Fruit fly (Drosophila melanogaster) whole organism, embryonic: ENCODE data around the gene Nepl12.

Experiments used
- B-H2 ChIP-seq: fragments of 200-800 bp; sonication (Bioruptor generic); optimal IDR thresholded peaks from 2 replicates; lab custom pipeline; 2018; ENCODE audit warnings: missing biosample characterization, mild to moderate bottlenecking, missing genetic modification characterization
- CG12155 ChIP-seq: fragments of 200-800 bp; sonication (Bioruptor generic); optimal IDR thresholded peaks from 3 replicates; lab custom pipeline; 2016; ENCODE audit warnings: missing biosample characterization, missing genetic modification characterization
- CG13775 ChIP-seq: fragments of 200-800 bp; sonication (Bioruptor generic); optimal IDR thresholded peaks from 3 replicates; lab custom pipeline; 2017; ENCODE audit warnings: missing biosample characterization, mild to moderate bottlenecking, missing genetic modification characterization
- CG1602 ChIP-seq: fragments of 200-800 bp; sonication (Bioruptor generic); optimal IDR thresholded peaks from 3 replicates; lab custom pipeline; 2016; ENCODE audit warnings: missing biosample characterization, missing genetic modification characterization
- CG17912 ChIP-seq: fragments of 200-800 bp; sonication (Bioruptor generic); optimal IDR thresholded peaks from 2 replicates; lab custom pipeline; 2018; ENCODE audit warnings: missing biosample characterization, mild to moderate bottlenecking, missing genetic modification characterization
- CG18262 ChIP-seq: fragments of 200-800 bp; optimal IDR thresholded peaks from 3 replicates; lab custom pipeline; 2019; ENCODE audit warnings: missing biosample characterization, mild to moderate bottlenecking, missing genetic modification characterization, moderate library complexity
- CG18619 ChIP-seq: fragments of 200-800 bp; sonication (Bioruptor generic); optimal IDR thresholded peaks from 3 replicates; lab custom pipeline; 2017; ENCODE audit warnings: missing biosample characterization, mild to moderate bottlenecking, missing genetic modification characterization
- CG18764 ChIP-seq: fragments of 200-800 bp; sonication (Bioruptor generic); optimal IDR thresholded peaks from 3 replicates; lab custom pipeline; 2016; ENCODE audit warnings: missing biosample characterization, missing genetic modification characterization
- CG2712 ChIP-seq: fragments of 200-800 bp; optimal IDR thresholded peaks from 3 replicates; lab custom pipeline; 2019; ENCODE audit warnings: missing biosample characterization, mild to moderate bottlenecking, missing genetic modification characterization, moderate library complexity
- CG31365 ChIP-seq: fragments of 200-800 bp; sonication (Bioruptor generic); optimal IDR thresholded peaks from 2 replicates; lab custom pipeline; 2018; ENCODE audit warnings: missing biosample characterization, mild to moderate bottlenecking, missing genetic modification characterization
- CG34376 ChIP-seq: fragments of 200-800 bp; sonication (Bioruptor generic); optimal IDR thresholded peaks from 2 replicates; lab custom pipeline; 2018; ENCODE audit warnings: missing biosample characterization, mild to moderate bottlenecking, missing genetic modification characterization
- CG4424 ChIP-seq: fragments of 200-800 bp; sonication (Bioruptor generic); optimal IDR thresholded peaks from 3 replicates; lab custom pipeline; 2016; ENCODE audit warnings: missing biosample characterization, missing genetic modification characterization
- CG7357 ChIP-seq: fragments of 200-800 bp; sonication (Bioruptor generic); IDR thresholded peaks from 3 replicates; pipeline ENCODE4 v1.3.6; 2022; ENCODE audit warnings: missing biosample characterization, missing genetic modification characterization
- CG9727 ChIP-seq: fragments of 200-800 bp; sonication (Bioruptor generic); optimal IDR thresholded peaks from 3 replicates; lab custom pipeline; 2017; ENCODE audit warnings: missing biosample characterization, mild to moderate bottlenecking, missing genetic modification characterization
- Camta ChIP-seq: fragments of 200-800 bp; sonication (Bioruptor generic); optimal IDR thresholded peaks from 2 replicates; lab custom pipeline; 2016; ENCODE audit warnings: missing biosample characterization, missing genetic modification characterization
- D19A ChIP-seq: fragments of 200-800 bp; optimal IDR thresholded peaks from 3 replicates; lab custom pipeline; 2019; ENCODE audit warnings: missing biosample characterization, mild to moderate bottlenecking, missing genetic modification characterization, moderate library complexity
- Deaf1 ChIP-seq: fragments of 200-800 bp; optimal IDR thresholded peaks from 3 replicates; lab custom pipeline; 2019; ENCODE audit warnings: missing biosample characterization, mild to moderate bottlenecking, missing genetic modification characterization, moderate library complexity
- Ets65A ChIP-seq: fragments of 200-800 bp; sonication (Bioruptor generic); peaks from one replicate; lab custom pipeline; 2016; ENCODE audit warnings: missing biosample characterization, missing genetic modification characterization
- H15 ChIP-seq: fragments of 200-800 bp; sonication (Bioruptor generic); IDR thresholded peaks from 3 replicates; pipeline ENCODE4 v1.3.6; 2022; ENCODE audit warnings: missing biosample characterization, missing genetic modification characterization
- HHEX ChIP-seq: fragments of 200-800 bp; sonication (Bioruptor generic); optimal IDR thresholded peaks from 3 replicates; lab custom pipeline; 2017; ENCODE audit warnings: missing biosample characterization, mild to moderate bottlenecking, missing genetic modification characterization, missing genetic modification reagents
- HmgZ ChIP-seq: fragments of 200-800 bp; sonication (Bioruptor generic); optimal IDR thresholded peaks from 2 replicates; lab custom pipeline; 2018; ENCODE audit warnings: missing biosample characterization, mild to moderate bottlenecking, missing genetic modification characterization
- Hmx ChIP-seq: fragments of 200-800 bp; sonication (Bioruptor generic); optimal IDR thresholded peaks from 2 replicates; lab custom pipeline; 2016; ENCODE audit warnings: missing biosample characterization, missing genetic modification characterization
- Lpt ChIP-seq: fragments of >200 bp; optimal IDR thresholded peaks from 2 replicates; lab custom pipeline; 2018; ENCODE audit warnings: missing biosample characterization, missing genetic modification characterization
- NK7.1 ChIP-seq: fragments of 200-800 bp; sonication (Bioruptor generic); optimal IDR thresholded peaks from 3 replicates; lab custom pipeline; 2016; ENCODE audit warnings: missing biosample characterization, missing genetic modification characterization
- Neu2 ChIP-seq: fragments of 200-800 bp; sonication (Bioruptor generic); optimal IDR thresholded peaks from 3 replicates; lab custom pipeline; 2016; ENCODE audit warnings: missing biosample characterization, missing genetic modification characterization, borderline replicate concordance
- Rfx ChIP-seq: fragments of 200-800 bp; sonication (Bioruptor generic); IDR thresholded peaks from 2 replicates; pipeline ENCODE4 v1.3.6; 2022; ENCODE audit warnings: missing biosample characterization, missing genetic modification characterization
- Six4 ChIP-seq: fragments of 200-800 bp; sonication (Bioruptor generic); optimal IDR thresholded peaks from 2 replicates; lab custom pipeline; 2016; ENCODE audit warnings: missing biosample characterization, missing genetic modification characterization
- Ssrp ChIP-seq: fragments of 200-800 bp; sonication (Bioruptor generic); optimal IDR thresholded peaks from 2 replicates; lab custom pipeline; 2018; ENCODE audit warnings: missing biosample characterization, mild to moderate bottlenecking, missing genetic modification characterization, moderate library complexity
- br ChIP-seq: fragments of >200 bp; optimal IDR thresholded peaks from 2 replicates; lab custom pipeline; 2017
- chn ChIP-seq: fragments of 200-800 bp; sonication (Bioruptor generic); optimal IDR thresholded peaks from 2 replicates; lab custom pipeline; 2016; ENCODE audit warnings: missing biosample characterization, missing genetic modification characterization
- corto ChIP-seq: fragments of 200-800 bp; sonication (Bioruptor generic); optimal IDR thresholded peaks from 2 replicates; lab custom pipeline; 2016; ENCODE audit warnings: missing biosample characterization, mild to moderate bottlenecking, missing genetic modification characterization, moderate library complexity
- danr ChIP-seq: fragments of 200-800 bp; sonication (Bioruptor generic); IDR thresholded peaks from 2 replicates; pipeline ENCODE4 v1.3.6; 2022; ENCODE audit warnings: missing biosample characterization, missing genetic modification characterization
- eve ChIP-seq, 2 experiments: fragments of >200 bp; optimal IDR thresholded peaks; 2 replicates each; lab custom pipeline; 2017; ENCODE audit warnings: missing biosample characterization in 2 of 2, missing genetic modification characterization in 2 of 2
- insv ChIP-seq, 2 experiments: fragments of 200-800 bp; sonication (Bioruptor generic); optimal IDR thresholded peaks; 3 replicates each; lab custom pipeline; 2016 to 2018; ENCODE audit warnings: missing biosample characterization in 2 of 2, missing genetic modification characterization in 2 of 2
- oc ChIP-seq: fragments of 200-800 bp; sonication (Bioruptor generic); optimal IDR thresholded peaks from 2 replicates; lab custom pipeline; 2018; ENCODE audit warnings: missing biosample characterization, mild to moderate bottlenecking, missing genetic modification characterization, moderate library complexity
- onecut ChIP-seq: fragments of 200-800 bp; sonication (Bioruptor generic); IDR thresholded peaks from 2 replicates; pipeline ENCODE4 v1.3.6; 2022; ENCODE audit warnings: missing biosample characterization, missing genetic modification characterization
- pum ChIP-seq: fragments of 200-800 bp; sonication (Bioruptor generic); optimal IDR thresholded peaks from 2 replicates; lab custom pipeline; 2016; ENCODE audit warnings: missing biosample characterization, missing genetic modification characterization
- ranshi ChIP-seq: fragments of 200-800 bp; sonication (Bioruptor generic); IDR thresholded peaks from 2 replicates; pipeline ENCODE4 v1.3.6; 2022; ENCODE audit warnings: missing biosample characterization, missing genetic modification characterization
- run ChIP-seq: fragments of 200-800 bp; sonication (Bioruptor generic); optimal IDR thresholded peaks from 3 replicates; lab custom pipeline; 2018; ENCODE audit warnings: missing biosample characterization, mild to moderate bottlenecking, missing genetic modification characterization
- sc ChIP-seq, 3 experiments: fragments of >200 bp in 2 of 3; fragments of 200-800 bp in 1 of 3; sonication (Bioruptor generic) in 1 of 3; optimal IDR thresholded peaks; 2 replicates in 2 of 3; 3 replicates in 1 of 3; lab custom pipeline; 2017; ENCODE audit warnings: mild to moderate bottlenecking in 1 of 3, missing biosample characterization in 1 of 3, missing genetic modification characterization in 1 of 3, missing genetic modification reagents in 1 of 3
- sens-2 ChIP-seq: fragments of 200-800 bp; sonication (Bioruptor generic); IDR thresholded peaks from 2 replicates; pipeline ENCODE4 v1.3.6; 2022; ENCODE audit warnings: missing biosample characterization, missing genetic modification characterization
- seq ChIP-seq: fragments of 200-800 bp; sonication (Bioruptor generic); IDR thresholded peaks from 2 replicates; pipeline ENCODE4 v1.3.6; 2022; ENCODE audit warnings: missing biosample characterization, missing genetic modification characterization
- shn ChIP-seq: fragments of 200-800 bp; sonication (Bioruptor generic); optimal IDR thresholded peaks from 3 replicates; lab custom pipeline; 2016; ENCODE audit warnings: missing biosample characterization, missing genetic modification characterization
- sna ChIP-seq: fragments of 200-800 bp; sonication (Bioruptor generic); IDR thresholded peaks from 2 replicates; pipeline ENCODE4 v1.3.6; 2022; ENCODE audit warnings: missing biosample characterization, missing genetic modification characterization; ENCODE audit not compliant: partially characterized antibody
- stc ChIP-seq: fragments of 200-800 bp; sonication (Bioruptor generic); IDR thresholded peaks from 2 replicates; pipeline ENCODE4 v1.3.6; 2022; ENCODE audit warnings: missing biosample characterization, missing genetic modification characterization
- tap ChIP-seq: fragments of 200-800 bp; optimal IDR thresholded peaks from 3 replicates; lab custom pipeline; 2019; ENCODE audit warnings: missing biosample characterization, mild to moderate bottlenecking, missing genetic modification characterization, moderate library complexity
- trem ChIP-seq: fragments of 200-800 bp; optimal IDR thresholded peaks from 3 replicates; lab custom pipeline; 2019; ENCODE audit warnings: missing biosample characterization, mild to moderate bottlenecking, missing genetic modification characterization, moderate library complexity
- tx ChIP-seq: fragments of 200-800 bp; sonication (Bioruptor generic); optimal IDR thresholded peaks from 2 replicates; lab custom pipeline; 2016; ENCODE audit warnings: missing biosample characterization, missing genetic modification characterization
- vnd ChIP-seq: fragments of 200-800 bp; sonication (Bioruptor generic); IDR thresholded peaks from 3 replicates; pipeline ENCODE4 v1.3.6; 2022; ENCODE audit warnings: missing biosample characterization, missing genetic modification characterization; ENCODE audit not compliant: partially characterized antibody
- vvl ChIP-seq: fragments of 200-800 bp; sonication (Bioruptor generic); IDR thresholded peaks from 2 replicates; pipeline ENCODE4 v1.3.6; 2022; ENCODE audit warnings: missing biosample characterization, missing genetic modification characterization
- zf30C ChIP-seq: fragments of 200-800 bp; sonication (Bioruptor generic); optimal IDR thresholded peaks from 3 replicates; lab custom pipeline; 2018; ENCODE audit warnings: missing biosample characterization, mild to moderate bottlenecking, missing genetic modification characterization

Gene Nepl12

DNA sequence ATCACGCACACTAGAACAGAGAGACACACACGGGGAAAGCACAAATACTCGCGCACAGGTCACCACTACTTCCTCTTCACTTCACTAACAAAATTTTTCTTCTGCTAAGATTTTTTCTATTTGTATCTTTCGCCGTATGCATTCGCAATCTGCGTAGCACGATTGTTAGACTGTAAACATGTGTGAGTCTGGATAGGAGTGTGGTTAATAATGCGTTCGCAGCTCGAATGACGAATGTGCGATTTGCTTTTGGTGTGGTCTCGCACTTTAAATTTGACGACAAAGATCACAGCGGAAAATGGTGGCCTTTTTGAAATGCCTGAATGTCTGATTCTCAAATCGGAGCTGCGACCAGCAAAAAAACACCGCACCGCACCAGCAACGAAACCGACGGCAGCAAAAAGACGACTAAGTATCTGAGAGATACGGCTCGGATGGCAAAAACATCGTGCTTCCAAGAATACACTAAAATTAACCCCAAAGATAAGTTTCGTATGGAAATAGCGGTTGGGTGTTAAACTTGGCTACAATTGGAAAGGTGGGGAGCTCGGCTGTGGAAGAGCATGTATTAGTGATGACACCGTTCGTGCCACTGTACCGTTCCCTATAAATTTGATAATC, 29.8 kb downstream of the Nepl12 start, which contains the start of gene Unc-115a (continued):
- peak; percentile 96 for TF ChIP-seq Deaf1 (tag; lab: Kevin White, UChicago)
- no peak for TF ChIP-seq eve (GFP tag; optimal IDR thresholded peaks at IDR 0.05; lab: Kevin White, UChicago)
- TF ChIP-seq chn, result peak; percentile 68
- no peak for TF ChIP-seq seq (GFP tag; lab: Robert Waterston, UW)
- no peak for TF ChIP-seq run (tag; lab: Kevin White, UChicago)
- no peak for TF ChIP-seq Rfx (GFP tag; lab: Robert Waterston, UW)
- peak; percentile 23 for TF ChIP-seq Six4 (GFP tag; lab: Kevin White, UChicago)
- TF ChIP-seq CG18619 (GFP tag; lab: Kevin White, UChicago), result no peak
- TF ChIP-seq Neu2, result no peak
- TF ChIP-seq Hmx (GFP tag; lab: Kevin White, UChicago), result no peak
- no peak for TF ChIP-seq CG4424 (GFP tag; lab: Kevin White, UChicago)
- no peak for TF ChIP-seq sna (GFP tag; lab: Robert Waterston, UW)
- TF ChIP-seq oc (tag; lab: Kevin White, UChicago), result no peak
- TF ChIP-seq zf30C (GFP tag; lab: Kevin White, UChicago), result peak; percentile 30
- peak; percentile 10 for TF ChIP-seq NK7.1
- TF ChIP-seq pum, result peak; percentile 6
- TF ChIP-seq shn (GFP tag; lab: Kevin White, UChicago), result peak; percentile 20
- no peak for TF ChIP-seq stc (GFP tag; lab: Robert Waterston, UW)
- TF ChIP-seq H15 (GFP tag; lab: Robert Waterston, UW), result no peak
- peak; percentile 35; the same call in 1 of the 2 replicates for TF ChIP-seq onecut (GFP tag; lab: Robert Waterston, UW)
- peak; percentile 78 for TF ChIP-seq B-H2 (GFP tag; lab: Kevin White, UChicago)
- no peak for TF ChIP-seq danr (GFP tag; lab: Robert Waterston, UW)
- TF ChIP-seq CG12155 (GFP tag; lab: Kevin White, UChicago), result peak; percentile 35
- peak; percentile 54 for TF ChIP-seq CG17912 (GFP tag; lab: Kevin White, UChicago)
- peak; percentile 12 for TF ChIP-seq tx
- no peak for TF ChIP-seq CG1602
- no peak for TF ChIP-seq vvl (GFP tag; lab: Robert Waterston, UW)
- TF ChIP-seq Lpt (GFP tag; lab: Kevin White, UChicago), result no peak
- peak; percentile 34 for TF ChIP-seq Camta
- TF ChIP-seq br (lab: Kevin White, UChicago), result no peak
- TF ChIP-seq CG31365, result peak; percentile 42
- TF ChIP-seq D19A, result peak; percentile 14
- TF ChIP-seq sc (optimal IDR thresholded peaks at IDR 0.05; lab: Kevin White, UChicago), result no peak
- no peak for TF ChIP-seq sc (GFP tag; optimal IDR thresholded peaks at IDR 0.05; lab: Kevin White, UChicago)
- TF ChIP-seq vnd, result no peak
- no peak for TF ChIP-seq CG7357 (GFP tag; lab: Robert Waterston, UW)
- peak; percentile 90 for TF ChIP-seq Ets65A (GFP tag; lab: Kevin White, UChicago)
- TF ChIP-seq ranshi (GFP tag; lab: Robert Waterston, UW), result no peak
- TF ChIP-seq HmgZ, result peak; percentile 92
- TF ChIP-seq sens-2 (GFP tag; lab: Robert Waterston, UW), result no peak
- TF ChIP-seq trem (tag; lab: Kevin White, UChicago), result peak; percentile 79
- peak in 1 of 2 experiments; percentile 87 for TF ChIP-seq insv (GFP tag; optimal IDR thresholded peaks at IDR 0.05; lab: Kevin White, UChicago)
- TF ChIP-seq CG34376 (GFP tag; lab: Kevin White, UChicago), result peak; percentile 52
- TF ChIP-seq HHEX (GFP tag; lab: Kevin White, UChicago), result no peak
- peak; percentile 20 for TF ChIP-seq CG18764 (GFP tag; lab: Kevin White, UChicago)
- peak; percentile 52 for TF ChIP-seq CG9727 (GFP tag; lab: Kevin White, UChicago)
- no peak for TF ChIP-seq corto
- TF ChIP-seq Ssrp (tag; lab: Kevin White, UChicago), result no peak
- TF ChIP-seq CG2712 (tag; lab: Kevin White, UChicago), result peak; percentile 73
- peak; percentile 34 for TF ChIP-seq CG18262 (tag; lab: Kevin White, UChicago)
- no peak for TF ChIP-seq tap
- peak; percentile 36 for TF ChIP-seq CG13775 (GFP tag; lab: Kevin White, UChicago)
